Worm (Caenorhabditis elegans) whole organism, mixed stage, embryonic: ENCODE data around the gene gcna-1.

Experiments used
- M03D4.4 ChIP-seq: sonication (generic microtip); optimal IDR thresholded peaks from 2 replicates; lab custom pipeline; 2017; ENCODE audit warnings: mild to moderate bottlenecking, missing genetic modification characterization, missing compliant biosample characterization
- blmp-1 ChIP-seq: fragments of 150-350 bp; optimal IDR thresholded peaks from 2 replicates; lab custom pipeline; 2014; ENCODE audit warnings: missing biosample characterization, missing genetic modification characterization
- ceh-39 ChIP-seq: fragments of 150-350 bp; optimal IDR thresholded peaks from 2 replicates; lab custom pipeline; 2014; ENCODE audit warnings: missing biosample characterization, missing genetic modification characterization
- ceh-43 ChIP-seq: fragments of 200-800 bp; sonication (Bioruptor generic); optimal IDR thresholded peaks from 2 replicates; lab custom pipeline; 2018; ENCODE audit warnings: mild to moderate bottlenecking, missing genetic modification characterization, moderate library complexity, missing compliant biosample characterization
- ceh-83 ChIP-seq: fragments of 200-800 bp; sonication (Bioruptor generic); optimal IDR thresholded peaks from 2 replicates; lab custom pipeline; 2018; ENCODE audit warnings: mild to moderate bottlenecking, missing genetic modification characterization, missing compliant biosample characterization
- ces-1 ChIP-seq: fragments of 150-350 bp; optimal IDR thresholded peaks from 2 replicates; lab custom pipeline; 2014; ENCODE audit warnings: missing biosample characterization, missing genetic modification reagents, missing genetic modification characterization
- cnd-1 ChIP-seq: fragments of 200-800 bp; sonication (Bioruptor generic); optimal IDR thresholded peaks from 2 replicates; lab custom pipeline; 2018; ENCODE audit warnings: mild to moderate bottlenecking, missing genetic modification characterization, missing compliant biosample characterization
- drap-1 ChIP-seq: fragments of 200-800 bp; sonication (Bioruptor generic); optimal IDR thresholded peaks from 3 replicates; lab custom pipeline; 2018; ENCODE audit warnings: mild to moderate bottlenecking, missing genetic modification characterization, missing compliant biosample characterization
- elt-1 ChIP-seq: sonication (generic microtip); optimal IDR thresholded peaks from 2 replicates; lab custom pipeline; 2017; ENCODE audit warnings: missing genetic modification characterization, mild to moderate bottlenecking, missing compliant biosample characterization, antibody characterized with exemption, moderate library complexity, borderline replicate concordance; ENCODE audit not compliant: insufficient read depth
- elt-3 ChIP-seq: fragments of 150-350 bp; optimal IDR thresholded peaks from 2 replicates; lab custom pipeline; 2014; ENCODE audit warnings: missing biosample characterization, missing genetic modification characterization
- flh-1 ChIP-seq: fragments of 200-800 bp; sonication (Bioruptor generic); optimal IDR thresholded peaks from 2 replicates; lab custom pipeline; 2018; ENCODE audit warnings: mild to moderate bottlenecking, missing genetic modification characterization, moderate library complexity, missing compliant biosample characterization
- ham-2 ChIP-seq: fragments of 200-800 bp; sonication (Bioruptor generic); optimal IDR thresholded peaks from 2 replicates; lab custom pipeline; 2018; ENCODE audit warnings: mild to moderate bottlenecking, missing genetic modification characterization, missing compliant biosample characterization
- hlh-1 ChIP-seq: fragments of 150-350 bp; optimal IDR thresholded peaks from 2 replicates; lab custom pipeline; 2014; ENCODE audit warnings: missing biosample characterization, missing genetic modification reagents, missing genetic modification characterization
- lin-13 ChIP-seq: fragments of 150-350 bp; optimal IDR thresholded peaks from 2 replicates; lab custom pipeline; 2014; ENCODE audit warnings: missing biosample characterization, missing genetic modification characterization
- lin-32 ChIP-seq: fragments of 200-800 bp; sonication (Bioruptor generic); optimal IDR thresholded peaks from 2 replicates; lab custom pipeline; 2018; ENCODE audit warnings: mild to moderate bottlenecking, missing genetic modification characterization, missing compliant biosample characterization
- mab-5 ChIP-seq: fragments of 150-350 bp; optimal IDR thresholded peaks from 2 replicates; lab custom pipeline; 2014; ENCODE audit warnings: missing biosample characterization, missing genetic modification characterization
- mep-1 ChIP-seq: fragments of 150-350 bp; optimal IDR thresholded peaks from 2 replicates; lab custom pipeline; 2017; ENCODE audit warnings: missing biosample characterization, missing genetic modification reagents, missing genetic modification characterization, inconsistent platforms
- mls-2 ChIP-seq: sonication (generic microtip); optimal IDR thresholded peaks from 2 replicates; lab custom pipeline; 2016; ENCODE audit warnings: mild to moderate bottlenecking, missing genetic modification characterization, moderate library complexity, missing compliant biosample characterization
- nhr-12 ChIP-seq: fragments of 150-350 bp; optimal IDR thresholded peaks from 2 replicates; lab custom pipeline; 2014; ENCODE audit warnings: missing biosample characterization, missing genetic modification characterization
- nhr-2 ChIP-seq: fragments of 150-350 bp; optimal IDR thresholded peaks from 2 replicates; lab custom pipeline; 2014; ENCODE audit warnings: missing biosample characterization, missing genetic modification characterization
- nhr-237 ChIP-seq: fragments of 150-350 bp; optimal IDR thresholded peaks from 2 replicates; lab custom pipeline; 2014; ENCODE audit warnings: missing biosample characterization, missing genetic modification characterization
- nhr-28 ChIP-seq: fragments of 150-350 bp; optimal IDR thresholded peaks from 2 replicates; lab custom pipeline; 2014; ENCODE audit warnings: missing biosample characterization, missing genetic modification characterization
- nhr-76 ChIP-seq: sonication (generic microtip); optimal IDR thresholded peaks from 2 replicates; lab custom pipeline; 2017; ENCODE audit warnings: missing biosample characterization, missing genetic modification characterization
- sem-2 ChIP-seq: fragments of 200-800 bp; sonication (Bioruptor generic); optimal IDR thresholded peaks from 2 replicates; lab custom pipeline; 2018; ENCODE audit warnings: mild to moderate bottlenecking, missing genetic modification characterization, missing compliant biosample characterization
- snpc-4 ChIP-seq: fragments of 150-350 bp; optimal IDR thresholded peaks from 2 replicates; lab custom pipeline; 2014; ENCODE audit warnings: missing biosample characterization, missing genetic modification characterization
- sptf-1 ChIP-seq: sonication (generic microtip); optimal IDR thresholded peaks from 2 replicates; lab custom pipeline; 2017; ENCODE audit warnings: mild to moderate bottlenecking, missing genetic modification characterization, moderate library complexity, missing compliant biosample characterization
- tbx-8 ChIP-seq: fragments of 200-800 bp; sonication (Bioruptor generic); optimal IDR thresholded peaks from 2 replicates; lab custom pipeline; 2018; ENCODE audit warnings: mild to moderate bottlenecking, missing genetic modification characterization, moderate library complexity, missing compliant biosample characterization
- unc-39 ChIP-seq: fragments of 150-350 bp; optimal IDR thresholded peaks from 2 replicates; lab custom pipeline; 2014; ENCODE audit warnings: missing biosample characterization, missing genetic modification characterization
- unc-62 ChIP-seq: fragments of 150-350 bp; optimal IDR thresholded peaks from 2 replicates; lab custom pipeline; 2014; ENCODE audit warnings: missing biosample characterization, missing genetic modification reagents, missing genetic modification characterization
- zip-8 ChIP-seq: fragments of 150-350 bp; optimal IDR thresholded peaks from 2 replicates; lab custom pipeline; 2014; ENCODE audit warnings: missing biosample characterization, missing genetic modification characterization
- ztf-11 ChIP-seq: fragments of 150-350 bp; optimal IDR thresholded peaks from 2 replicates; lab custom pipeline; 2014; ENCODE audit warnings: missing biosample characterization, missing genetic modification characterization

The gcna-1 gene

ce11 chrIII:6030483-6030882 is 21.6 kb upstream of the gcna-1 start, which contains the start of gene ZK328.6:
Gene ZK328.6, minus strand, starts transcription at chrIII:6030583.
- TF ChIP-seq lin-32 (GFP tag; lab: Kevin White, UChicago) (no peak), nhr-237 (no peak), ces-1 (GFP tag; lab: Kevin White, UChicago) (no peak), sem-2 (GFP tag; lab: Kevin White, UChicago) (no peak), mab-5 (tag; lab: Kevin White, UChicago) (no peak), hlh-1 (tag; lab: Kevin White, UChicago) (no peak), flh-1 (GFP tag; lab: Kevin White, UChicago) (no peak), mls-2 (tag; lab: Kevin White, UChicago) (no peak), ham-2 (GFP tag; lab: Kevin White, UChicago) (no peak), cnd-1 (no peak), lin-13 (tag; lab: Kevin White, UChicago) (no peak), drap-1 (no peak), tbx-8 (GFP tag; lab: Kevin White, UChicago) (no peak), nhr-76 (tag; lab: Kevin White, UChicago) (no peak), elt-3 (tag; lab: Kevin White, UChicago) (no peak), ceh-43 (no peak), ceh-39 (tag; lab: Kevin White, UChicago) (no peak), unc-39 (no peak), nhr-28 (tag; lab: Kevin White, UChicago) (no peak)

- TF ChIP-seq zip-8 (tag; lab: Kevin White, UChicago) (no peak), cnd-1 (no peak), mep-1 (no peak), blmp-1 (tag; lab: Kevin White, UChicago) (no peak), tbx-8 (GFP tag; lab: Kevin White, UChicago) (no peak), ceh-39 (tag; lab: Kevin White, UChicago) (no peak), lin-13 (tag; lab: Kevin White, UChicago) (no peak), drap-1 (no peak), nhr-12 (tag; lab: Kevin White, UChicago) (no peak), ces-1 (GFP tag; lab: Kevin White, UChicago) (no peak), elt-1 (tag; lab: Kevin White, UChicago) (no peak), flh-1 (GFP tag; lab: Kevin White, UChicago) (no peak), M03D4.4 (tag; lab: Kevin White, UChicago) (no peak), unc-39 (no peak), ceh-83 (no peak), ham-2 (GFP tag; lab: Kevin White, UChicago) (no peak), ztf-11 (tag; lab: Kevin White, UChicago) (no peak)
These were observed 19.5 kb upstream of the gcna-1 start, which contains the start of gene tbx-7 for ce11 chrIII:6028432-6028831. Gene tbx-7, minus strand, starts transcription at chrIII:6028532.

ce11 chrIII:6019512-6020209 is 10.8 kb upstream of the gcna-1 start, which contains the start of the genes npp-10 and cyk-3:
Gene npp-10, minus strand, starts transcription at chrIII:6019562.
Gene cyk-3, plus strand, starts transcription at chrIII:6020159.
- peak; percentile 70 for TF ChIP-seq nhr-2 (tag; lab: Kevin White, UChicago)
- no peak for TF ChIP-seq ceh-43
- TF ChIP-seq M03D4.4 (tag; lab: Kevin White, UChicago): no peak
- peak; percentile 72 for TF ChIP-seq mep-1
- no peak for TF ChIP-seq nhr-12 (tag; lab: Kevin White, UChicago)
- no peak for TF ChIP-seq flh-1 (GFP tag; lab: Kevin White, UChicago)
- TF ChIP-seq ces-1 (GFP tag; lab: Kevin White, UChicago): no peak

ce11 chrIII:6011310-6011709 is 2.4 kb upstream of the gcna-1 start:
- TF ChIP-seq unc-39 (no peak), ceh-43 (no peak), sptf-1 (tag; lab: Kevin White, UChicago) (no peak), drap-1 (no peak), unc-62 (GFP tag; lab: Kevin White, UChicago) (no peak), lin-32 (GFP tag; lab: Kevin White, UChicago) (no peak), flh-1 (GFP tag; lab: Kevin White, UChicago) (no peak), sem-2 (GFP tag; lab: Kevin White, UChicago) (no peak), elt-1 (tag; lab: Kevin White, UChicago) (no peak), blmp-1 (tag; lab: Kevin White, UChicago) (no peak), tbx-8 (GFP tag; lab: Kevin White, UChicago) (no peak), ces-1 (GFP tag; lab: Kevin White, UChicago) (no peak), snpc-4 (tag; lab: Kevin White, UChicago) (no peak), cnd-1 (no peak), nhr-28 (tag; lab: Kevin White, UChicago) (no peak)
